Worm (Caenorhabditis elegans): ENCODE results near the gene srd-70.
A peak's percentile ranks its signal among the peaks of the same experiment; 100 is the strongest.

srd-70 gene

DNA sequence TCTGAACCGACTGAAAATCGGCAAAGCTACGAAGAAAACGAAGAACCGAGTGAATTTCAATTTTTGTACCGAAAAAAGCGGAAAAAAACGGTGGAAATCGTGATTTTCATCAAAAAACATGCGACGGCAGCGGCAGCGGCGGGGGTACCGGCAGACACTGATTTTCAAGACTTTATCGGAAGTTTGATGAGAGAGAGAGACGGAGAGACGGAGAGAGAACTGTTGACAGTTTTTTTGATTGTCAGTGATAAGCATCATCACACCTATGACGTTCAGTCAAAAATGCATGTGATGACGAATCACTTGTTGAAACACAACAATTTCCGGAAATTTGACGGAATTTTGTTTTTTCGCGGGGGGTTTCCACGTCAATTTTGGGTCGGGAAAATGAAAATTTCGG, 40.5 kb upstream of the srd-70 start (continued):
- TF ChIP-seq elt-2 (tag; optimal IDR thresholded peaks at IDR 0.05) (peak; percentile 70), C16A3.4 (tag; optimal IDR thresholded peaks at IDR 0.05) (no peak), lir-3 (tag; optimal IDR thresholded peaks at IDR 0.05; ENCODE audit: poor library complexity) (no peak), unc-62 (GFP tag; optimal IDR thresholded peaks at IDR 0.05) (no peak)

DNA sequence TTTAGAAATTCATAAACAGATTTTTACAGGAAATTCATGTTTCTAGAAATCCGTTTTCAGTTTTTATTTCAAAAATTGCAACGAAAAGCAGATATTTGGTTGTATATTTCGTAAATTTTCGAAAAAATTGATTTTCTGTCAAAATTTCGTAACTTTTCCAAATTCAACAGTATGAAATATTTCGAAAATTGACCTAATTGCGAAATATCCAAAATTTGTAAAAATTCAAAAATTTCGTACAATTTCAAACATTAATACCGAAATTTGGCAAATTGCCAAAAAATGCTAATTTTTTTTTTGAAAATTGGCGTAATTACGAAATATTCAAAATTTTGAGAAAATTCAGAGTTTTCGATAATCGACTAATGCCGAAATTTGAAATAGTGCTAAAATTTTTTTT, 40.0 kb upstream of the srd-70 start:
- peak; percentile 49 for TF ChIP-seq skn-1 (tag; optimal IDR thresholded peaks at IDR 0.05)
- no peak for TF ChIP-seq fkh-8 (tag; optimal IDR thresholded peaks at IDR 0.05)

DNA sequence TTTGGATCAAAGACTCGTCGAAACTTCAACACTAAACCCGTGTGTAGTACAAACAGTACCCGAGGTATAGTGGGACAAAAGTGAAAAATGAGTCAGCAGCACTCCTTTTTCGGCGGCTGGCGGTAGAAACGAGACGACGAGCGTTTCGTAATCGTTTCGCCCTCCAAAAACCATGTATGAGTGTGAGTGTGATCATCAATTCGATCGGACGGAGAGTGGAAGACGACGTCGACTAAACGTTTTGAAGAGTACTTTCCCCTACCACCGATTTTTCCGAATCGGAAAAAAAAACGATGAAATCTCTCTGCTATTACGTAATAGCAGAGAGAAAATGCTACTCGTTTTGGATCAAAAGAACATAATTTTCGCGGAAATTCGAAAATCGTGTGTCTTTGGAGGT, 38.5 kb upstream of the srd-70 start:
- TF ChIP-seq ceh-82 (tag; optimal IDR thresholded peaks at IDR 0.05) (peak in 1 of 3 experiments; percentile 10), snu-23 (GFP tag; optimal IDR thresholded peaks at IDR 0.05) (peak; percentile 54), elt-3 (tag; optimal IDR thresholded peaks at IDR 0.05) (peak in 1 of 6 experiments; percentile 35), unc-30 (tag; optimal IDR thresholded peaks at IDR 0.05) (no peak), blmp-1 (tag; optimal IDR thresholded peaks at IDR 0.05) (peak; percentile 96), ztf-4 (tag; optimal IDR thresholded peaks at IDR 0.05) (no peak), lin-14 (GFP tag; optimal IDR thresholded peaks at IDR 0.05) (peak; percentile 77), nhr-20 (tag; optimal IDR thresholded peaks at IDR 0.05) (peak; percentile 14), lin-35 (GFP tag; optimal IDR thresholded peaks at IDR 0.05) (peak in 1 of 2 experiments; percentile 47), nhr-71 (tag; optimal IDR thresholded peaks at IDR 0.05) (peak; percentile 18), dpl-1 (GFP tag; optimal IDR thresholded peaks at IDR 0.05) (peak in 2 of 3 experiments; percentile 0 to 1), mdl-1 (tag; optimal IDR thresholded peaks at IDR 0.05) (no peak), nhr-77 (tag; optimal IDR thresholded peaks at IDR 0.05) (no peak), mep-1 (tag; optimal IDR thresholded peaks at IDR 0.05) (peak; percentile 40), F16B12.6 (tag; optimal IDR thresholded peaks at IDR 0.05) (no peak), xbp-1 (tag; optimal IDR thresholded peaks at IDR 0.05) (peak; percentile 47), nhr-85 (tag) (peak; percentile 88)

DNA sequence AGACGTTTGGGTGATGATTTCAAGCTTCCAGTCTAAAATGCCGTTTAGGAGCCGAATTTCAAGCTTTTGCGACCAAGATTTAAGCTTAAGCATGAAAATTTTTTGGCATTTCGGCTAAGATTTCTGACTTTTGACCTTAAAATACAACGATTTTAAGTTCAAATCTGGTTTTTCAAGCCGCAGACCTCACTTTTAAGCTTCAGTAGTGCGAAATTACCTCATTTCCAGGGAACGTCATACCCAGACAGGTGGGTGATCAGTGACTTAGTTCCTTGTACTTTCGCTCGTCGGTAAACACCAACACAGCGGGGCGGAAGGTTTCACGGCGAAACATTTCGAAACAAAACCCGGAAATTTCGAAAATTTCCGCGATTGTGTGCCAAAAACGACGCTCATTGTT, 37.6 kb upstream of the srd-70 start:
- TF ChIP-seq hlh-17 (GFP tag; optimal IDR thresholded peaks at IDR 0.05; ENCODE audit: borderline replicate concordance) = no peak
- TF ChIP-seq mab-9 (GFP tag; IDR thresholded peaks at IDR 0.05) = no peak
- TF ChIP-seq egl-27 (tag; optimal IDR thresholded peaks at IDR 0.05) = no peak
- TF ChIP-seq nhr-85 (tag) = peak; percentile 52
- TF ChIP-seq zip-4 (GFP tag; optimal IDR thresholded peaks at IDR 0.05) = no peak
- no peak for TF ChIP-seq lin-13 (GFP tag; optimal IDR thresholded peaks at IDR 0.05)
- peak; percentile 37 for TF ChIP-seq blmp-1 (tag; optimal IDR thresholded peaks at IDR 0.05)
- no peak for TF ChIP-seq C34B4.2 (tag; optimal IDR thresholded peaks at IDR 0.05)

DNA sequence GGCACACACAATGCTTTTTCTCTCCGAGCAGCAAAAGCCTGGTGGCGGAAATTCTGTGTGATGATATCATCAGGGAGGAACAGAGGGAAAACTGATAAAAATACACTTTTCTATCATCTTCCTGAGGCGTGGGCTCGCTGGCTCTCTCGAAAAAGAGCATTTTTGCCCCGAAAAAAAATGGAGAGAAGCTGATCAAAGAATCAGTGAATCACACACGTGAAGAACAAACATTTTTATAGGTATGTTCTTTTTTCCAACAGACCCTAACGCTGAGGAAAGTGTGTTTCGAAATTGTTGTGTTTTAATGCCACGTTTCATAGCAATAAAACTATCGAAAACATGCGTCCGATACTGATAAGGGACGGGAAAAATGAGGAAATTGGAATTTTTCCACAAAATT, 37.1 kb upstream of the srd-70 start:
- TF ChIP-seq mdl-1 (tag; optimal IDR thresholded peaks at IDR 0.05) (peak in 1 of 2 experiments; percentile 27), ceh-90 (tag; optimal IDR thresholded peaks at IDR 0.05) (peak; percentile 1), blmp-1 (tag; optimal IDR thresholded peaks at IDR 0.05) (no peak), nhr-71 (tag; optimal IDR thresholded peaks at IDR 0.05) (peak; percentile 26), lin-14 (GFP tag; optimal IDR thresholded peaks at IDR 0.05) (peak; percentile 15), unc-86 (tag; optimal IDR thresholded peaks at IDR 0.05) (no peak), nhr-11 (tag; optimal IDR thresholded peaks at IDR 0.05) (no peak), efl-1 (optimal IDR thresholded peaks at IDR 0.05) (no peak), efl-1 (GFP tag; optimal IDR thresholded peaks at IDR 0.05 in 1 of 2) (peak in 1 of 2 experiments; percentile 69), ztf-11 (tag; optimal IDR thresholded peaks at IDR 0.05) (no peak), elt-2 (tag; optimal IDR thresholded peaks at IDR 0.05) (peak; percentile 50), lin-13 (GFP tag; optimal IDR thresholded peaks at IDR 0.05) (no peak)
